Worm (Caenorhabditis elegans): ENCODE data around the gene F49E2.2.

F49E2.2 gene

DNA sequence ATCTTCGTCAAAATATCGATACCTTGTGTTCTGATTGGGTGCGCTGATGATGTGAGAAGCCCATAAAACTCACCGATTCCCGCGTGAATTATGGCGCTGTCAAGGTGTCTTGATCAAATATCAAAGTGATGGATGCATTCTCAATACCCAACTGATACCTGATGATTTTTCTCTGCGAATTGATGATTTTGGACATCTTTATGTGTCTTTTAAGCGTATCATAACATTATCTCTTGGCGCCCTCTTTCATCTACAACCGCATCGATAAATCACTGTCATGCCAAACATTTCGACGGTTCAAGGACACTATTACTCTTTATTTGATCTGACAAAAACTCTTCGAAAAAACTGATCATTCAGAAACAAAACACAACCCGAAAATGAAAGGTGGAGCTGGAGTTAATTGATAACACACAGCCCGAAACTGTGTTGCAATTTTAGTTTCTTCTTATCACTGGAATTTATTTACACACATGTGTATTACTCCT, 19.2 kb upstream of the F49E2.2 start (continued):
- no peak for TF ChIP-seq jun-1 (tag; optimal IDR thresholded peaks at IDR 0.05)
- no peak for TF ChIP-seq aly-2 (tag; optimal IDR thresholded peaks at IDR 0.05)
- TF ChIP-seq dpl-1 (GFP tag; optimal IDR thresholded peaks at IDR 0.05), result peak in 1 of 3 experiments; percentile 24
- TF ChIP-seq xbp-1 (tag; optimal IDR thresholded peaks at IDR 0.05), result no peak
- TF ChIP-seq tlp-1 (tag; optimal IDR thresholded peaks at IDR 0.05), result no peak
- no peak for TF ChIP-seq C34B4.2 (tag; optimal IDR thresholded peaks at IDR 0.05)
- TF ChIP-seq nhr-76 (tag; optimal IDR thresholded peaks at IDR 0.05), result no peak
- no peak for TF ChIP-seq pqm-1 (tag; optimal IDR thresholded peaks at IDR 0.05)
- TF ChIP-seq sup-37 (GFP tag; optimal IDR thresholded peaks at IDR 0.05), result no peak
- no peak for TF ChIP-seq egl-13 (tag; optimal IDR thresholded peaks at IDR 0.05)
- no peak for TF ChIP-seq alr-1 (tag; optimal IDR thresholded peaks at IDR 0.05; ENCODE audit: borderline replicate concordance)
- TF ChIP-seq blmp-1 (tag; optimal IDR thresholded peaks at IDR 0.05), result peak; percentile 88
- TF ChIP-seq unc-86 (tag; optimal IDR thresholded peaks at IDR 0.05), result no peak
- TF ChIP-seq lsy-2 (tag; optimal IDR thresholded peaks at IDR 0.05), result peak in 1 of 2 experiments; percentile 48
- TF ChIP-seq elt-2 (tag; optimal IDR thresholded peaks at IDR 0.05), result no peak
- no peak for TF ChIP-seq nhr-11 (tag; optimal IDR thresholded peaks at IDR 0.05)
- peak; percentile 76 for TF ChIP-seq nhr-71 (tag; optimal IDR thresholded peaks at IDR 0.05)
- TF ChIP-seq Y116A8C.19 (tag; optimal IDR thresholded peaks at IDR 0.05; ENCODE audit: borderline replicate concordance), result no peak
- TF ChIP-seq lin-14 (GFP tag; optimal IDR thresholded peaks at IDR 0.05), result peak; percentile 73
- no peak for TF ChIP-seq unc-98 (GFP tag; IDR thresholded peaks at IDR 0.05)
- TF ChIP-seq C16A3.4 (tag; optimal IDR thresholded peaks at IDR 0.05), result no peak
- TF ChIP-seq hpl-2 (GFP tag; optimal IDR thresholded peaks at IDR 0.05), result no peak
- TF ChIP-seq isw-1 (GFP tag; IDR thresholded peaks at IDR 0.05), result no peak
- TF ChIP-seq ceh-88 (GFP tag; IDR thresholded peaks at IDR 0.05), result no peak
- peak in 1 of 2 experiments; percentile 3 for TF ChIP-seq egl-27 (tag; optimal IDR thresholded peaks at IDR 0.05)
- peak; percentile 36 for TF ChIP-seq nhr-19 (GFP tag; conservative IDR thresholded peaks at IDR 0.05)
- TF ChIP-seq aha-1 (tag; optimal IDR thresholded peaks at IDR 0.05), result no peak
- TF ChIP-seq mef-2 (tag; optimal IDR thresholded peaks at IDR 0.05), result no peak
- peak; percentile 97 for TF ChIP-seq nhr-85 (tag)
- TF ChIP-seq elt-3 (tag; optimal IDR thresholded peaks at IDR 0.05), result peak in 5 of 6 experiments; percentile 64 to 96 (median 80)
- TF ChIP-seq rnt-1 (tag; optimal IDR thresholded peaks at IDR 0.05), result peak; percentile 32
- TF ChIP-seq swsn-7 (tag; optimal IDR thresholded peaks at IDR 0.05), result no peak
- TF ChIP-seq vab-15 (tag; optimal IDR thresholded peaks at IDR 0.05), result peak; percentile 41
- no peak for TF ChIP-seq ceh-90 (tag; optimal IDR thresholded peaks at IDR 0.05)
- TF ChIP-seq dsc-1 (tag; optimal IDR thresholded peaks at IDR 0.05), result no peak
- no peak for TF ChIP-seq lin-15B (tag; optimal IDR thresholded peaks at IDR 0.05)
- TF ChIP-seq fkh-10 (GFP tag; optimal IDR thresholded peaks at IDR 0.05), result no peak
- TF ChIP-seq ceh-82 (tag; optimal IDR thresholded peaks at IDR 0.05), result no peak
- TF ChIP-seq lin-13 (GFP tag; optimal IDR thresholded peaks at IDR 0.05), result no peak
- TF ChIP-seq unc-62 (GFP tag; optimal IDR thresholded peaks at IDR 0.05), result no peak
- no peak for TF ChIP-seq nhr-28 (tag; optimal IDR thresholded peaks at IDR 0.05)
- no peak for TF ChIP-seq C04F5.9 (tag; optimal IDR thresholded peaks at IDR 0.05)
- peak; percentile 69 for TF ChIP-seq nhr-20 (tag; optimal IDR thresholded peaks at IDR 0.05)
